Worm (Caenorhabditis elegans) whole organism, L2 larva: ENCODE results near the gene srt-12.

ENCODE experiments used
- C34F6.9 ChIP-seq: fragments of 150-350 bp; optimal IDR thresholded peaks from 2 replicates; lab custom pipeline; 2014; ENCODE audit warnings: missing biosample characterization, missing genetic modification characterization
- F13H6.1 ChIP-seq: sonication (generic microtip); optimal IDR thresholded peaks from 2 replicates; lab custom pipeline; 2016; ENCODE audit warnings: missing genetic modification characterization, missing compliant biosample characterization
- R02D3.7 ChIP-seq: fragments of 150-350 bp; optimal IDR thresholded peaks from 2 replicates; lab custom pipeline; 2014; ENCODE audit warnings: missing biosample characterization, missing genetic modification characterization
- Y55F3AM.14 ChIP-seq: fragments of 200-800 bp; sonication (Bioruptor generic); optimal IDR thresholded peaks from 2 replicates; lab custom pipeline; 2018; ENCODE audit warnings: mild to moderate bottlenecking, missing genetic modification characterization, missing compliant biosample characterization
- ZK546.5 ChIP-seq: sonication (generic microtip); optimal IDR thresholded peaks from 2 replicates; lab custom pipeline; 2017; ENCODE audit warnings: missing biosample characterization, missing genetic modification characterization
- aly-2 ChIP-seq: fragments of 150-350 bp; optimal IDR thresholded peaks from 2 replicates; lab custom pipeline; 2014; ENCODE audit warnings: missing biosample characterization, missing genetic modification characterization
- blmp-1 ChIP-seq: sonication (generic microtip); optimal IDR thresholded peaks from 2 replicates; lab custom pipeline; 2017; ENCODE audit warnings: missing genetic modification characterization, mild to moderate bottlenecking, missing compliant biosample characterization, antibody characterized with exemption, moderate library complexity; ENCODE audit not compliant: insufficient read depth
- ceh-16 ChIP-seq: fragments of 150-350 bp; optimal IDR thresholded peaks from 2 replicates; lab custom pipeline; 2014; ENCODE audit warnings: missing biosample characterization, missing genetic modification characterization
- ceh-82 ChIP-seq: fragments of 150-350 bp; optimal IDR thresholded peaks from 2 replicates; lab custom pipeline; 2014; ENCODE audit warnings: missing biosample characterization, missing genetic modification characterization
- crh-2 ChIP-seq: sonication (generic microtip); optimal IDR thresholded peaks from 2 replicates; lab custom pipeline; 2017; ENCODE audit warnings: missing biosample characterization, missing genetic modification characterization
- egl-27 ChIP-seq: sonication (generic microtip); optimal IDR thresholded peaks from 3 replicates; lab custom pipeline; 2017; ENCODE audit warnings: missing biosample characterization, missing genetic modification reagents, missing genetic modification characterization
- fos-1 ChIP-seq: fragments of 150-350 bp; optimal IDR thresholded peaks from 2 replicates; lab custom pipeline; 2014; ENCODE audit warnings: missing biosample characterization, missing genetic modification characterization
- lin-13 ChIP-seq: fragments of 150-350 bp; optimal IDR thresholded peaks from 2 replicates; lab custom pipeline; 2014; ENCODE audit warnings: missing biosample characterization, missing genetic modification reagents, missing genetic modification characterization
- lsy-2 ChIP-seq, 2 experiments: fragments of 150-350 bp in 1 of 2; sonication (generic microtip) in 1 of 2; optimal IDR thresholded peaks; 2 replicates each; lab custom pipeline; 2014 to 2017; ENCODE audit warnings: missing biosample characterization in 2 of 2, missing genetic modification characterization in 2 of 2
- mab-5 ChIP-seq: fragments of 150-350 bp; optimal IDR thresholded peaks from 2 replicates; lab custom pipeline; 2014; ENCODE audit warnings: missing biosample characterization, missing genetic modification characterization
- mdl-1 ChIP-seq, 2 experiments: fragments of 150-350 bp in 1 of 2; sonication (generic microtip) in 1 of 2; optimal IDR thresholded peaks; 2 replicates each; lab custom pipeline; 2017; ENCODE audit warnings: missing biosample characterization in 2 of 2, missing genetic modification characterization in 2 of 2
- nhr-11 ChIP-seq: fragments of 150-350 bp; optimal IDR thresholded peaks from 2 replicates; lab custom pipeline; 2014; ENCODE audit warnings: missing biosample characterization, missing genetic modification characterization
- nhr-12 ChIP-seq: fragments of 150-350 bp; optimal IDR thresholded peaks from 2 replicates; lab custom pipeline; 2014; ENCODE audit warnings: missing biosample characterization, missing genetic modification characterization
- nhr-129 ChIP-seq: fragments of 150-350 bp; optimal IDR thresholded peaks from 2 replicates; lab custom pipeline; 2014; ENCODE audit warnings: missing biosample characterization, missing genetic modification characterization
- nhr-21 ChIP-seq: fragments of 150-350 bp; optimal IDR thresholded peaks from 2 replicates; lab custom pipeline; 2014; ENCODE audit warnings: missing biosample characterization, missing genetic modification characterization
- nhr-237 ChIP-seq: fragments of 150-350 bp; optimal IDR thresholded peaks from 2 replicates; lab custom pipeline; 2014; ENCODE audit warnings: missing biosample characterization, missing genetic modification characterization
- nhr-25 ChIP-seq: fragments of 150-350 bp; sonication (generic microtip); optimal IDR thresholded peaks from 3 replicates; lab custom pipeline; 2014; ENCODE audit warnings: missing biosample characterization, missing genetic modification characterization
- nhr-6 ChIP-seq: fragments of 150-350 bp; optimal IDR thresholded peaks from 2 replicates; lab custom pipeline; 2014; ENCODE audit warnings: missing biosample characterization, missing genetic modification characterization
- nhr-77 ChIP-seq: fragments of 150-350 bp; optimal IDR thresholded peaks from 2 replicates; lab custom pipeline; 2014; ENCODE audit warnings: missing biosample characterization, missing genetic modification characterization
- sem-4 ChIP-seq: fragments of 150-350 bp; optimal IDR thresholded peaks from 2 replicates; lab custom pipeline; 2014; ENCODE audit warnings: missing biosample characterization, missing genetic modification reagents, missing genetic modification characterization
- skn-1 ChIP-seq: sonication (generic microtip); optimal IDR thresholded peaks from 2 replicates; lab custom pipeline; 2017; ENCODE audit warnings: missing biosample characterization, missing genetic modification characterization
- snpc-4 ChIP-seq: fragments of 150-350 bp; optimal IDR thresholded peaks from 2 replicates; lab custom pipeline; 2014; ENCODE audit warnings: missing biosample characterization, missing genetic modification characterization
- unc-55 ChIP-seq: fragments of 150-350 bp; sonication (generic microtip); optimal IDR thresholded peaks from 3 replicates; lab custom pipeline; 2014; ENCODE audit warnings: missing biosample characterization, missing genetic modification reagents, missing genetic modification characterization
- unc-62 ChIP-seq: fragments of 150-350 bp; optimal IDR thresholded peaks from 2 replicates; lab custom pipeline; 2014; ENCODE audit warnings: missing biosample characterization, missing genetic modification reagents, missing genetic modification characterization
- zag-1 ChIP-seq: fragments of 150-350 bp; optimal IDR thresholded peaks from 2 replicates; lab custom pipeline; 2014; ENCODE audit warnings: missing biosample characterization, missing genetic modification characterization
- ztf-1 ChIP-seq: fragments of 200-800 bp; sonication (Bioruptor generic); conservative IDR thresholded peaks from 2 replicates; pipeline ENCODE4 v1.3.6; 2022; ENCODE audit warnings: missing genetic modification characterization, missing compliant biosample characterization
- ztf-4 ChIP-seq: fragments of 150-350 bp; optimal IDR thresholded peaks from 2 replicates; lab custom pipeline; 2014; ENCODE audit warnings: missing biosample characterization, missing genetic modification characterization

The srt-12 gene

ce11 chrV:4261385-4261784 lies 19.1 kb upstream of the srt-12 start:
- TF ChIP-seq nhr-6 (tag; lab: Kevin White, UChicago) (no peak), lin-13 (no peak), nhr-77 (tag; lab: Kevin White, UChicago) (no peak), unc-55 (no peak), nhr-129 (tag; lab: Kevin White, UChicago) (no peak), ZK546.5 (tag; lab: Kevin White, UChicago) (no peak), ztf-4 (tag; lab: Kevin White, UChicago) (no peak), F13H6.1 (tag; lab: Kevin White, UChicago) (no peak), sem-4 (tag; lab: Kevin White, UChicago) (no peak), nhr-11 (tag; lab: Kevin White, UChicago) (no peak), ceh-82 (no peak), nhr-237 (no peak)

ce11 chrV:4260090-4260489 lies 17.8 kb upstream of the srt-12 start, which contains the start of gene srt-3:
TSS of gene srt-3 (minus strand) at chrV:4260190.
- TF ChIP-seq crh-2 (tag; lab: Kevin White, UChicago) (no peak), skn-1 (no peak), ztf-4 (tag; lab: Kevin White, UChicago) (no peak), R02D3.7 (tag; lab: Kevin White, UChicago) (no peak), nhr-6 (tag; lab: Kevin White, UChicago) (no peak), F13H6.1 (tag; lab: Kevin White, UChicago) (no peak), ceh-16 (tag; lab: Kevin White, UChicago) (no peak), ceh-82 (no peak)

DNA sequence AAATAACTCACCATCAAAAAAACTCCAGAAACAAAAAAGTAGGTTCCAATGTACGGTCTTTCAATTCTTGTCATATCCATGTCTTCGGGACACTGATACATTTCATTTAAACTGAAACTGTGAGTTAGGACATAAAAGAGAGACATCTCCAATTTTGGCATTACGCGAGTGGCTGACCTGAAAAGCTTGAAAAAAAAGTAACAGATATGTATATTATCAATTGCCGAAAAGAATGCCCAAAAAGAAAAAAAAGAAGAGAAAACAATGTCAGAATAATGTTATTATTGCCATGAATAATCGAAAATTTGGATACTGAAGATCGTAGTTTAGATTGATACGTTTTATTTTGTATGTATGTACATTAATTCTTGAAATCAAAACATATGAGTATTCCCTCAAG lies 14.1 kb upstream of the srt-12 start, which contains the start of gene srt-14:
srt-14 (minus strand) TSS at position 101 of the 400 bp plus-strand sequence.
- no peak for TF ChIP-seq R02D3.7 (tag; lab: Kevin White, UChicago)
- no peak for TF ChIP-seq snpc-4
- TF ChIP-seq skn-1, result no peak
- TF ChIP-seq F13H6.1 (tag; lab: Kevin White, UChicago), result no peak
- TF ChIP-seq crh-2 (tag; lab: Kevin White, UChicago), result no peak
- no peak for TF ChIP-seq ZK546.5 (tag; lab: Kevin White, UChicago)
- TF ChIP-seq Y55F3AM.14, result no peak
- TF ChIP-seq nhr-129 (tag; lab: Kevin White, UChicago), result no peak
- no peak for TF ChIP-seq fos-1 (tag; lab: Kevin White, UChicago)
- no peak for TF ChIP-seq egl-27 (tag; lab: Kevin White, UChicago)
- TF ChIP-seq sem-4 (tag; lab: Kevin White, UChicago), result no peak
- no peak for TF ChIP-seq mdl-1 (tag; optimal IDR thresholded peaks at IDR 0.05; lab: Kevin White, UChicago)
- no peak for TF ChIP-seq mab-5 (tag; lab: Kevin White, UChicago)
- TF ChIP-seq nhr-237, result no peak
- TF ChIP-seq zag-1 (tag; lab: Kevin White, UChicago), result no peak
- no peak for TF ChIP-seq nhr-21 (tag; lab: Kevin White, UChicago)

- no peak for TF ChIP-seq mdl-1 (tag; optimal IDR thresholded peaks at IDR 0.05; lab: Kevin White, UChicago)
- TF ChIP-seq blmp-1 (tag; lab: Kevin White, UChicago), result no peak
- TF ChIP-seq unc-62 (GFP tag; lab: Kevin White, UChicago), result no peak
- TF ChIP-seq nhr-12 (tag; lab: Kevin White, UChicago), result no peak
- TF ChIP-seq aly-2 (tag; lab: Kevin White, UChicago), result no peak
- TF ChIP-seq nhr-11 (tag; lab: Kevin White, UChicago), result no peak
- TF ChIP-seq nhr-237, result no peak
Measured at ce11 chrV:4250047-4250446, 7.7 kb upstream of the srt-12 start, which contains the start of gene srt-13. TSS of gene srt-13 (minus strand) at chrV:4250147.

- TF ChIP-seq nhr-129 (tag; lab: Kevin White, UChicago) (no peak), unc-62 (GFP tag; lab: Kevin White, UChicago) (no peak), nhr-6 (tag; lab: Kevin White, UChicago) (no peak), ztf-4 (tag; lab: Kevin White, UChicago) (no peak), R02D3.7 (tag; lab: Kevin White, UChicago) (no peak), lsy-2 (tag; optimal IDR thresholded peaks at IDR 0.05; lab: Kevin White, UChicago) (no peak), blmp-1 (tag; lab: Kevin White, UChicago) (no peak), ceh-16 (tag; lab: Kevin White, UChicago) (no peak), ztf-1 (GFP tag; lab: Robert Waterston, UW) (no peak), sem-4 (tag; lab: Kevin White, UChicago) (no peak), lin-13 (no peak), C34F6.9 (no peak), nhr-25 (tag; lab: Kevin White, UChicago) (no peak), ceh-82 (no peak), ZK546.5 (tag; lab: Kevin White, UChicago) (no peak), aly-2 (tag; lab: Kevin White, UChicago) (no peak)
Measured at ce11 chrV:4248359-4248758, 6.0 kb upstream of the srt-12 start.
